Fruit fly (Drosophila melanogaster) whole organism, embryonic: ENCODE data around the gene Rrp1.
A peak's percentile ranks its signal among the peaks of the same experiment; 100 is the strongest.

ENCODE experiments used
- Abd-B ChIP-seq: fragments of 200-800 bp; sonication (Bioruptor generic); optimal IDR thresholded peaks from 2 replicates; lab custom pipeline; 2018; ENCODE audit warnings: missing biosample characterization, mild to moderate bottlenecking, missing genetic modification characterization, moderate library complexity
- Ada2b ChIP-seq: fragments of 200-800 bp; sonication (Bioruptor generic); IDR thresholded peaks from 2 replicates; pipeline ENCODE4 v1.3.6; 2022; ENCODE audit warnings: missing biosample characterization, missing genetic modification characterization
- C15 ChIP-seq: fragments of 200-800 bp; sonication (Bioruptor generic); IDR thresholded peaks from 3 replicates; pipeline ENCODE4 v1.3.6; 2022; ENCODE audit warnings: missing biosample characterization, missing genetic modification characterization
- CG1024 ChIP-seq: fragments of 200-800 bp; sonication (Bioruptor generic); IDR thresholded peaks from 2 replicates; pipeline ENCODE4 v1.3.6; 2022; ENCODE audit warnings: missing biosample characterization, missing genetic modification characterization
- CG11504 ChIP-seq: fragments of 200-800 bp; sonication (Bioruptor generic); optimal IDR thresholded peaks from 3 replicates; lab custom pipeline; 2019; ENCODE audit warnings: missing biosample characterization, mild to moderate bottlenecking, missing genetic modification characterization, moderate library complexity
- CG1233 ChIP-seq: fragments of 200-800 bp; sonication (Bioruptor generic); optimal IDR thresholded peaks from 4 replicates; lab custom pipeline; 2018; ENCODE audit warnings: missing biosample characterization, mild to moderate bottlenecking, missing genetic modification characterization
- CG13894 ChIP-seq: fragments of 200-800 bp; sonication (Bioruptor generic); optimal IDR thresholded peaks from 3 replicates; lab custom pipeline; 2018; ENCODE audit warnings: missing biosample characterization, mild to moderate bottlenecking, missing genetic modification characterization, moderate library complexity
- CG15514 ChIP-seq: fragments of 200-800 bp; sonication (Bioruptor generic); optimal IDR thresholded peaks from 3 replicates; lab custom pipeline; 2017; ENCODE audit warnings: missing biosample characterization, missing genetic modification characterization, mild to moderate bottlenecking, moderate library complexity, missing genetic modification reagents
- CG15601 ChIP-seq: fragments of 200-800 bp; sonication (Bioruptor generic); optimal IDR thresholded peaks from 3 replicates; lab custom pipeline; 2019; ENCODE audit warnings: missing biosample characterization, mild to moderate bottlenecking, missing genetic modification characterization, moderate library complexity
- CG16815 ChIP-seq: fragments of 200-800 bp; sonication (Bioruptor generic); optimal IDR thresholded peaks from 3 replicates; lab custom pipeline; 2017; ENCODE audit warnings: missing biosample characterization, mild to moderate bottlenecking, missing genetic modification characterization
- CG34224 ChIP-seq: fragments of 200-800 bp; sonication (Bioruptor generic); IDR thresholded peaks from 3 replicates; pipeline ENCODE4 v1.3.6; 2022; ENCODE audit warnings: missing biosample characterization, missing genetic modification characterization; ENCODE audit not compliant: partially characterized antibody
- CG34422 ChIP-seq: fragments of 200-800 bp; sonication (Bioruptor generic); IDR thresholded peaks from 3 replicates; pipeline ENCODE4 v1.3.6; 2022; ENCODE audit warnings: missing biosample characterization, missing genetic modification characterization
- CG4360 ChIP-seq: fragments of 200-800 bp; sonication (Bioruptor generic); IDR thresholded peaks from 2 replicates; pipeline ENCODE4 v1.3.6; 2022; ENCODE audit warnings: missing biosample characterization, missing genetic modification characterization
- CG4404 ChIP-seq: fragments of 200-800 bp; sonication (Bioruptor generic); IDR thresholded peaks from 2 replicates; pipeline ENCODE4 v1.3.6; 2022; ENCODE audit warnings: missing biosample characterization, missing genetic modification characterization
- CG5180 ChIP-seq: fragments of 200-800 bp; sonication (Bioruptor generic); optimal IDR thresholded peaks from 3 replicates; lab custom pipeline; 2017; ENCODE audit warnings: missing biosample characterization, missing genetic modification characterization, mild to moderate bottlenecking, moderate library complexity, missing genetic modification reagents
- CG6683 ChIP-seq: fragments of 200-800 bp; sonication (Bioruptor generic); optimal IDR thresholded peaks from 2 replicates; lab custom pipeline; 2017; ENCODE audit warnings: missing biosample characterization, mild to moderate bottlenecking, missing genetic modification characterization, missing genetic modification reagents
- CG8290 ChIP-seq, 3 experiments: fragments of 200-800 bp; sonication (Bioruptor generic); optimal IDR thresholded peaks; 2 replicates each; lab custom pipeline; 2016 to 2019; ENCODE audit warnings: missing biosample characterization in 3 of 3, missing genetic modification characterization in 3 of 3, mild to moderate bottlenecking in 2 of 3, moderate library complexity in 1 of 3
- CG8944 ChIP-seq: fragments of 200-800 bp; sonication (Bioruptor generic); optimal IDR thresholded peaks from 3 replicates; lab custom pipeline; 2016; ENCODE audit warnings: missing biosample characterization, missing genetic modification characterization
- CG9609 ChIP-seq: fragments of 200-800 bp; sonication (Bioruptor generic); optimal IDR thresholded peaks from 3 replicates; lab custom pipeline; 2016; ENCODE audit warnings: missing biosample characterization, missing genetic modification characterization
- CG9932 ChIP-seq: fragments of 200-800 bp; sonication (Bioruptor generic); IDR thresholded peaks from 2 replicates; pipeline ENCODE4 v1.3.6; 2022; ENCODE audit warnings: missing biosample characterization, missing genetic modification characterization
- CrebB ChIP-seq: fragments of 200-800 bp; sonication (Bioruptor generic); optimal IDR thresholded peaks from 3 replicates; lab custom pipeline; 2018; ENCODE audit warnings: missing biosample characterization, mild to moderate bottlenecking, missing genetic modification characterization
- Doc3 ChIP-seq: fragments of 200-800 bp; sonication (Bioruptor generic); IDR thresholded peaks from 3 replicates; pipeline ENCODE4 v1.3.6; 2022; ENCODE audit warnings: missing biosample characterization, missing genetic modification characterization; ENCODE audit not compliant: partially characterized antibody
- Dref ChIP-seq: fragments of 200-800 bp; sonication (Bioruptor generic); IDR thresholded peaks from 2 replicates; pipeline ENCODE4 v1.3.6; 2022; ENCODE audit warnings: missing biosample characterization, missing genetic modification characterization
- HmgZ ChIP-seq: fragments of 200-800 bp; sonication (Bioruptor generic); optimal IDR thresholded peaks from 2 replicates; lab custom pipeline; 2018; ENCODE audit warnings: missing biosample characterization, mild to moderate bottlenecking, missing genetic modification characterization
- Mad ChIP-seq: fragments of 200-800 bp; sonication (Bioruptor generic); optimal IDR thresholded peaks from 2 replicates; lab custom pipeline; 2016; ENCODE audit warnings: missing biosample characterization, missing genetic modification characterization
- NFAT ChIP-seq: fragments of 200-800 bp; sonication (Bioruptor generic); IDR thresholded peaks from 2 replicates; pipeline ENCODE4 v1.3.6; 2022; ENCODE audit warnings: missing biosample characterization, missing genetic modification characterization
- Optix ChIP-seq: fragments of 200-800 bp; sonication (Bioruptor generic); IDR thresholded peaks from 3 replicates; pipeline ENCODE4 v1.3.6; 2022; ENCODE audit warnings: missing biosample characterization, missing genetic modification characterization
- Side ChIP-seq: fragments of 200-800 bp; sonication (Bioruptor generic); optimal IDR thresholded peaks from 2 replicates; lab custom pipeline; 2016; ENCODE audit warnings: missing biosample characterization, missing genetic modification characterization
- Sin3A ChIP-seq: fragments of >200 bp; optimal IDR thresholded peaks from 2 replicates; lab custom pipeline; 2018
- Stat92E ChIP-seq, 3 experiments: fragments of >200 bp in 2 of 3; fragments of 200-800 bp in 1 of 3; sonication (Bioruptor generic) in 1 of 3; optimal IDR thresholded peaks; 2 replicates each; lab custom pipeline; 2017 to 2019; ENCODE audit warnings: missing biosample characterization in 3 of 3, missing genetic modification characterization in 3 of 3, mild to moderate bottlenecking in 1 of 3, moderate library complexity in 1 of 3
- al ChIP-seq: fragments of 200-800 bp; sonication (Bioruptor generic); IDR thresholded peaks from 2 replicates; pipeline ENCODE4 v1.3.6; 2022; ENCODE audit warnings: missing biosample characterization, missing genetic modification characterization
- bab2 ChIP-seq: fragments of 200-800 bp; sonication (Bioruptor generic); optimal IDR thresholded peaks from 2 replicates; lab custom pipeline; 2016; ENCODE audit warnings: missing biosample characterization, missing genetic modification characterization
- bigmax ChIP-seq: fragments of 200-800 bp; sonication (Bioruptor generic); optimal IDR thresholded peaks from 2 replicates; lab custom pipeline; 2018; ENCODE audit warnings: missing biosample characterization, mild to moderate bottlenecking, missing genetic modification characterization
- bowl ChIP-seq: fragments of 200-800 bp; sonication (Bioruptor generic); IDR thresholded peaks from 2 replicates; pipeline ENCODE4 v1.3.6; 2022; ENCODE audit warnings: missing biosample characterization, missing genetic modification characterization
- cad ChIP-seq: fragments of >200 bp; optimal IDR thresholded peaks from 2 replicates; lab custom pipeline; 2017; ENCODE audit warnings: missing biosample characterization, missing genetic modification characterization
- chn ChIP-seq: fragments of 200-800 bp; sonication (Bioruptor generic); optimal IDR thresholded peaks from 2 replicates; lab custom pipeline; 2016; ENCODE audit warnings: missing biosample characterization, missing genetic modification characterization
- dmrt11E ChIP-seq: fragments of 200-800 bp; sonication (Bioruptor generic); optimal IDR thresholded peaks from 3 replicates; lab custom pipeline; 2018; ENCODE audit warnings: missing biosample characterization, mild to moderate bottlenecking, missing genetic modification characterization, moderate library complexity
- hbn ChIP-seq: fragments of 200-800 bp; sonication (Bioruptor generic); IDR thresholded peaks from 2 replicates; pipeline ENCODE4 v1.3.6; 2022; ENCODE audit warnings: missing biosample characterization, missing genetic modification characterization; ENCODE audit not compliant: partially characterized antibody
- ken ChIP-seq: fragments of 200-800 bp; sonication (Bioruptor generic); IDR thresholded peaks from 3 replicates; pipeline ENCODE4 v1.3.6; 2022; ENCODE audit warnings: missing biosample characterization, missing genetic modification characterization
- lbe ChIP-seq: fragments of 200-800 bp; sonication (Bioruptor generic); optimal IDR thresholded peaks from 2 replicates; lab custom pipeline; 2016; ENCODE audit warnings: missing biosample characterization, mild to moderate bottlenecking, missing genetic modification characterization
- lilli ChIP-seq: fragments of 200-800 bp; sonication (Bioruptor generic); optimal IDR thresholded peaks from 3 replicates; lab custom pipeline; 2016; ENCODE audit warnings: missing biosample characterization, missing genetic modification characterization
- mirr ChIP-seq: fragments of 200-800 bp; sonication (Bioruptor generic); optimal IDR thresholded peaks from 3 replicates; lab custom pipeline; 2018; ENCODE audit warnings: missing biosample characterization, mild to moderate bottlenecking, missing genetic modification characterization
- pros ChIP-seq: fragments of 200-800 bp; sonication (Bioruptor generic); optimal IDR thresholded peaks from 3 replicates; lab custom pipeline; 2019; ENCODE audit warnings: missing biosample characterization, mild to moderate bottlenecking, missing genetic modification characterization, moderate library complexity
- pum ChIP-seq: fragments of 200-800 bp; sonication (Bioruptor generic); optimal IDR thresholded peaks from 2 replicates; lab custom pipeline; 2016; ENCODE audit warnings: missing biosample characterization, missing genetic modification characterization
- rib ChIP-seq: fragments of 200-800 bp; sonication (Bioruptor generic); IDR thresholded peaks from 2 replicates; pipeline ENCODE4 v1.3.6; 2022; ENCODE audit warnings: missing biosample characterization, missing genetic modification characterization
- scrt ChIP-seq: fragments of 200-800 bp; sonication (Bioruptor generic); optimal IDR thresholded peaks from 2 replicates; lab custom pipeline; 2018; ENCODE audit warnings: missing biosample characterization, mild to moderate bottlenecking, missing genetic modification characterization, moderate library complexity
- sens-2 ChIP-seq: fragments of 200-800 bp; sonication (Bioruptor generic); IDR thresholded peaks from 2 replicates; pipeline ENCODE4 v1.3.6; 2022; ENCODE audit warnings: missing biosample characterization, missing genetic modification characterization
- tap ChIP-seq: fragments of 200-800 bp; optimal IDR thresholded peaks from 3 replicates; lab custom pipeline; 2019; ENCODE audit warnings: missing biosample characterization, mild to moderate bottlenecking, missing genetic modification characterization, moderate library complexity
- tio ChIP-seq: fragments of 200-800 bp; sonication (Bioruptor generic); optimal IDR thresholded peaks from 2 replicates; lab custom pipeline; 2017; ENCODE audit warnings: missing biosample characterization, missing genetic modification characterization, inconsistent platforms
- yki ChIP-seq: fragments of >200 bp; optimal IDR thresholded peaks from 3 replicates; lab custom pipeline; 2018
- zen2 ChIP-seq: fragments of 200-800 bp; sonication (Bioruptor generic); IDR thresholded peaks from 3 replicates; pipeline ENCODE4 v1.3.6; 2022; ENCODE audit warnings: missing biosample characterization, missing genetic modification characterization; ENCODE audit not compliant: partially characterized antibody
- zfh1 ChIP-seq: fragments of 200-800 bp; sonication (Bioruptor generic); IDR thresholded peaks from 3 replicates; pipeline ENCODE4 v1.3.6; 2022; ENCODE audit warnings: missing biosample characterization, missing genetic modification characterization

Rrp1 gene

DNA sequence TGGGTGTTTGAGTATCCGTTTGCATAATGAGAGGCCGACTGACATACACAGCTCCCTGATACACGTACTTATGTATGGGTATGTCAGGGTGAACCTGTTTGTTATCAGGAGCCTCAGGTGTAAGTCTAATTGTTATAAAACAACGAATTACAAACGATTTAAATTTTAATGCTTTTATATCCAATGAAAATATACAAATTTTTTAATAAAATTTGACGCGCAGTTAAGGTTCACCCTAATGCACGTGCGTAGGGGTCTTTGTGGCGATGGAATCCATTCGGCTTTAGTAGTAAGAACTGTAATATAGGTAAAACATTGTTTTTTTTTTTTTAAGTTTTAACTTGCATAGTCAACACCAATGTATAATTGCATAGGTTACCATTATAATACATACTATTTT lies 27.8 kb downstream of the Rrp1 start (continued):
- TF ChIP-seq CG9609 (GFP tag; lab: Kevin White, UChicago) (no peak), CG4360 (no peak), pros (GFP tag; lab: Kevin White, UChicago) (no peak), CG13894 (tag; lab: Kevin White, UChicago) (no peak), scrt (GFP tag; lab: Kevin White, UChicago) (no peak), CG16815 (GFP tag; lab: Kevin White, UChicago) (no peak), CG5180 (GFP tag; lab: Kevin White, UChicago) (no peak), CG34422 (GFP tag; lab: Robert Waterston, UW) (no peak), CG6683 (GFP tag; lab: Kevin White, UChicago) (no peak), bigmax (GFP tag; lab: Kevin White, UChicago) (no peak), al (GFP tag; lab: Robert Waterston, UW) (no peak), chn (GFP tag; lab: Kevin White, UChicago) (no peak), CG1233 (GFP tag; lab: Kevin White, UChicago) (no peak), CG8290 (GFP tag; optimal IDR thresholded peaks at IDR 0.05; lab: Kevin White, UChicago) (no peak), CG8290 (tag; optimal IDR thresholded peaks at IDR 0.05; lab: Kevin White, UChicago) (no peak), HmgZ (tag; lab: Kevin White, UChicago) (no peak), yki (lab: Kevin White, UChicago) (no peak), Dref (GFP tag; lab: Robert Waterston, UW) (no peak), ken (0 out of 3 replicates have a peak, but pooled peaks have one; percentile 26), Stat92E (GFP tag; optimal IDR thresholded peaks at IDR 0.05; lab: Kevin White, UChicago) (no peak), CG4404 (GFP tag; lab: Robert Waterston, UW) (no peak), CG8944 (GFP tag; lab: Kevin White, UChicago) (peak; percentile 3), Side (GFP tag; lab: Kevin White, UChicago) (no peak), CG15601 (tag; lab: Kevin White, UChicago) (no peak), bowl (GFP tag; lab: Robert Waterston, UW) (no peak), NFAT (no peak), lilli (GFP tag; lab: Kevin White, UChicago) (peak; percentile 76), tio (GFP tag; lab: Kevin White, UChicago) (no peak), bab2 (no peak), sens-2 (GFP tag; lab: Robert Waterston, UW) (no peak), CG34224 (GFP tag; lab: Robert Waterston, UW) (no peak), Mad (no peak), pum (no peak), CG9932 (GFP tag; lab: Robert Waterston, UW) (no peak), zen2 (GFP tag; lab: Robert Waterston, UW) (no peak), CG1024 (no peak), zfh1 (GFP tag; lab: Robert Waterston, UW) (no peak), mirr (no peak), CG11504 (tag; lab: Kevin White, UChicago) (no peak), CG15514 (peak; percentile 19), dmrt11E (no peak), tap (tag; lab: Kevin White, UChicago) (no peak), Ada2b (GFP tag; lab: Robert Waterston, UW) (0 out of 2 replicates have a peak, but pooled peaks have one; percentile 5), cad (GFP tag; lab: Kevin White, UChicago) (no peak), Abd-B (GFP tag; lab: Kevin White, UChicago) (no peak), hbn (GFP tag; lab: Robert Waterston, UW) (no peak), Doc3 (GFP tag; lab: Robert Waterston, UW) (no peak), rib (GFP tag; lab: Robert Waterston, UW) (no peak; the same call in 1 of the 2 replicates), Optix (no peak), C15 (GFP tag; lab: Robert Waterston, UW) (no peak), CrebB (no peak), Sin3A (lab: Kevin White, UChicago) (no peak), lbe (GFP tag; lab: Kevin White, UChicago) (no peak)
